Fruit fly (Drosophila melanogaster) S2 (cell line): ENCODE data around the gene fax.

ENCODE experiments used
- CG8478 ChIP-seq: fragments of >200 bp; optimal IDR thresholded peaks from 2 replicates; lab custom pipeline; 2018
- CTCF ChIP-seq, 2 experiments: fragments of >200 bp; optimal IDR thresholded peaks; 2 replicates each; lab custom pipeline; 2018

- TF ChIP-seq CG8478 (lab: Kevin White, UChicago) (no peak), CTCF (optimal IDR thresholded peaks at IDR 0.05; lab: Kevin White, UChicago) (no peak)
Observed at dm6 chr3L:16364182-16364581, 47.4 kb downstream of the fax start.
